Worm (Caenorhabditis elegans): ENCODE data around the gene denn-4.

- no peak for TF ChIP-seq nhr-90 (tag; optimal IDR thresholded peaks at IDR 0.05; ENCODE audit: poor library complexity)
- TF ChIP-seq ztf-4 (tag; optimal IDR thresholded peaks at IDR 0.05) = no peak
- no peak for TF ChIP-seq blmp-1 (tag; optimal IDR thresholded peaks at IDR 0.05)
- no peak for TF ChIP-seq aly-2 (tag; optimal IDR thresholded peaks at IDR 0.05)
- TF ChIP-seq alr-1 (tag; optimal IDR thresholded peaks at IDR 0.05; ENCODE audit: borderline replicate concordance) = no peak
- TF ChIP-seq ces-1 (GFP tag; optimal IDR thresholded peaks at IDR 0.05) = no peak
- no peak for TF ChIP-seq rnt-1 (tag; optimal IDR thresholded peaks at IDR 0.05)
- no peak for TF ChIP-seq unc-62 (GFP tag; optimal IDR thresholded peaks at IDR 0.05)
- TF ChIP-seq fos-1 (tag; optimal IDR thresholded peaks at IDR 0.05) = no peak
These were observed 3.3 kb upstream of the denn-4 start for ce11 chrIV:1920513-1920912.

Measured in whole organism, L1 larva.